Worm (Caenorhabditis elegans) whole organism, L4 larva: ENCODE results near the gene F18E9.1.
A peak's percentile ranks its signal among the peaks of the same experiment; 100 is the strongest.

ENCODE experiments used
- D1046.2 ChIP-seq: fragments of 200-800 bp; sonication (Bioruptor generic); IDR thresholded peaks from 2 replicates; pipeline ENCODE4 v1.3.6; 2022; ENCODE audit warnings: missing genetic modification characterization, missing compliant biosample characterization
- F49E8.2 ChIP-seq: sonication (generic microtip); optimal IDR thresholded peaks from 2 replicates; lab custom pipeline; 2016; ENCODE audit warnings: missing compliant biosample characterization, mild to moderate bottlenecking, missing genetic modification characterization, borderline replicate concordance
- R02D3.7 ChIP-seq: fragments of 150-350 bp; sonication (generic microtip); optimal IDR thresholded peaks from 3 replicates; lab custom pipeline; 2014; ENCODE audit warnings: missing biosample characterization, missing genetic modification characterization
- Y105C5A.15 ChIP-seq: fragments of 200-800 bp; sonication (Bioruptor generic); IDR thresholded peaks from 2 replicates; pipeline ENCODE4 v1.3.6; 2022; ENCODE audit warnings: missing genetic modification characterization, missing compliant biosample characterization
- Y48G9A.11 ChIP-seq: fragments of 200-800 bp; sonication (Bioruptor generic); IDR thresholded peaks from 2 replicates; pipeline ENCODE4 v1.3.6; 2022; ENCODE audit warnings: missing genetic modification reagents, missing genetic modification characterization, missing compliant biosample characterization
- Y5F2A.4 ChIP-seq: fragments of 200-800 bp; sonication (Bioruptor generic); optimal IDR thresholded peaks from 2 replicates; lab custom pipeline; 2018; ENCODE audit warnings: mild to moderate bottlenecking, missing genetic modification characterization, missing compliant biosample characterization
- aly-2 ChIP-seq: sonication (generic microtip); optimal IDR thresholded peaks from 2 replicates; lab custom pipeline; 2018; ENCODE audit warnings: missing biosample characterization, missing genetic modification characterization
- arid-1 ChIP-seq: fragments of 200-800 bp; sonication (Bioruptor generic); conservative IDR thresholded peaks from 2 replicates; pipeline ENCODE4 v1.3.6; 2022; ENCODE audit warnings: missing genetic modification reagents, missing genetic modification characterization, missing compliant biosample characterization
- ceh-32 ChIP-seq: sonication (generic microtip); optimal IDR thresholded peaks from 2 replicates; lab custom pipeline; 2016; ENCODE audit warnings: mild to moderate bottlenecking, missing genetic modification characterization, missing compliant biosample characterization; ENCODE audit not compliant: poor library complexity
- ceh-44 ChIP-seq: fragments of 200-800 bp; sonication (Bioruptor generic); IDR thresholded peaks from 2 replicates; pipeline ENCODE4 v1.3.6; 2022; ENCODE audit warnings: missing genetic modification reagents, missing genetic modification characterization, missing compliant biosample characterization
- ceh-82 ChIP-seq: sonication (generic microtip); optimal IDR thresholded peaks from 2 replicates; lab custom pipeline; 2017; ENCODE audit warnings: missing biosample characterization, missing genetic modification characterization
- dmd-8 ChIP-seq: fragments of 200-800 bp; sonication (Bioruptor generic); IDR thresholded peaks from 2 replicates; pipeline ENCODE4 v1.3.6; 2022; ENCODE audit warnings: missing genetic modification characterization, missing compliant biosample characterization
- dpl-1 ChIP-seq: fragments of 150-350 bp; optimal IDR thresholded peaks from 2 replicates; lab custom pipeline; 2014; ENCODE audit warnings: missing biosample characterization, missing genetic modification reagents, missing genetic modification characterization
- duxl-1 ChIP-seq: sonication (generic microtip); optimal IDR thresholded peaks from 2 replicates; lab custom pipeline; 2016; ENCODE audit warnings: mild to moderate bottlenecking, missing genetic modification characterization, moderate library complexity, missing compliant biosample characterization; ENCODE audit not compliant: poor library complexity
- egl-27 ChIP-seq: sonication (generic microtip); optimal IDR thresholded peaks from 3 replicates; lab custom pipeline; 2017; ENCODE audit warnings: missing biosample characterization, missing genetic modification reagents, missing genetic modification characterization
- egl-43 ChIP-seq: fragments of 200-800 bp; sonication (Bioruptor generic); IDR thresholded peaks from 2 replicates; pipeline ENCODE4 v1.3.6; 2022; ENCODE audit warnings: missing genetic modification reagents, missing genetic modification characterization, missing compliant biosample characterization
- fkh-10 ChIP-seq: fragments of 150-350 bp; optimal IDR thresholded peaks from 2 replicates; lab custom pipeline; 2014; ENCODE audit warnings: missing biosample characterization, missing genetic modification reagents, missing genetic modification characterization
- fos-1 ChIP-seq: fragments of 150-350 bp; optimal IDR thresholded peaks from 2 replicates; lab custom pipeline; 2014; ENCODE audit warnings: missing biosample characterization, missing genetic modification characterization
- hlh-30 ChIP-seq: sonication (generic microtip); optimal IDR thresholded peaks from 2 replicates; lab custom pipeline; 2017; ENCODE audit warnings: antibody characterized with exemption, mild to moderate bottlenecking, missing genetic modification characterization, missing compliant biosample characterization; ENCODE audit not compliant: insufficient read depth
- lim-7 ChIP-seq: fragments of 200-800 bp; sonication (Bioruptor generic); IDR thresholded peaks from 2 replicates; pipeline ENCODE4 v1.3.6; 2022; ENCODE audit warnings: missing genetic modification characterization, missing compliant biosample characterization
- lin-13 ChIP-seq: fragments of 150-350 bp; optimal IDR thresholded peaks from 2 replicates; lab custom pipeline; 2014; ENCODE audit warnings: missing biosample characterization, missing genetic modification reagents, missing genetic modification characterization
- lin-38 ChIP-seq: fragments of 200-800 bp; sonication (Bioruptor generic); IDR thresholded peaks from 2 replicates; pipeline ENCODE4 v1.3.6; 2022; ENCODE audit warnings: missing genetic modification reagents, missing genetic modification characterization, missing compliant biosample characterization
- lin-39 ChIP-seq: fragments of 150-350 bp; optimal IDR thresholded peaks from 2 replicates; lab custom pipeline; 2014; ENCODE audit warnings: missing biosample characterization, missing genetic modification reagents, missing genetic modification characterization
- lir-3 ChIP-seq: sonication (generic microtip); optimal IDR thresholded peaks from 2 replicates; lab custom pipeline; 2016; ENCODE audit warnings: mild to moderate bottlenecking, missing genetic modification characterization, missing compliant biosample characterization
- lsy-2 ChIP-seq, 2 experiments: fragments of 150-350 bp in 1 of 2; sonication (generic microtip) in 1 of 2; optimal IDR thresholded peaks; 2 replicates each; lab custom pipeline; 2014 to 2017; ENCODE audit warnings: missing biosample characterization in 2 of 2, missing genetic modification characterization in 2 of 2
- madf-5 ChIP-seq, 2 experiments: fragments of 200-800 bp; sonication (Bioruptor generic); IDR thresholded peaks; 2 replicates each; pipeline ENCODE4 v1.3.6; 2022; ENCODE audit warnings: missing compliant biosample characterization in 2 of 2, missing genetic modification characterization in 2 of 2
- mdt-29 ChIP-seq: fragments of 200-800 bp; sonication (Bioruptor generic); IDR thresholded peaks from 2 replicates; pipeline ENCODE4 v1.3.6; 2022; ENCODE audit warnings: missing genetic modification reagents, missing genetic modification characterization, missing compliant biosample characterization
- mes-2 ChIP-seq: sonication (generic microtip); optimal IDR thresholded peaks from 2 replicates; lab custom pipeline; 2016; ENCODE audit warnings: missing genotype, mild to moderate bottlenecking, missing genetic modification characterization, missing compliant biosample characterization; ENCODE audit not compliant: poor library complexity, severe bottlenecking
- mxl-2 ChIP-seq: fragments of 200-800 bp; sonication (Bioruptor generic); conservative IDR thresholded peaks from 2 replicates; pipeline ENCODE4 v1.3.6; 2022; ENCODE audit warnings: missing genetic modification reagents, missing genetic modification characterization, missing compliant biosample characterization
- mxl-3 ChIP-seq: fragments of 200-800 bp; sonication (Bioruptor generic); optimal IDR thresholded peaks from 2 replicates; lab custom pipeline; 2018; ENCODE audit warnings: mild to moderate bottlenecking, missing genetic modification characterization, missing compliant biosample characterization
- nhr-10 ChIP-seq: fragments of 150-350 bp; optimal IDR thresholded peaks from 2 replicates; lab custom pipeline; 2014; ENCODE audit warnings: missing biosample characterization, missing genetic modification characterization
- nhr-11 ChIP-seq: fragments of 150-350 bp; optimal IDR thresholded peaks from 2 replicates; lab custom pipeline; 2014; ENCODE audit warnings: missing biosample characterization, missing genetic modification characterization
- nhr-237 ChIP-seq: sonication (generic microtip); optimal IDR thresholded peaks from 2 replicates; lab custom pipeline; 2017; ENCODE audit warnings: missing biosample characterization, missing genetic modification characterization
- nhr-41 ChIP-seq: fragments of 200-800 bp; sonication (Bioruptor generic); IDR thresholded peaks from 2 replicates; pipeline ENCODE4 v1.3.6; 2022; ENCODE audit warnings: missing genetic modification reagents, missing genetic modification characterization, missing compliant biosample characterization
- nhr-6 ChIP-seq: fragments of 150-350 bp; optimal IDR thresholded peaks from 2 replicates; lab custom pipeline; 2014; ENCODE audit warnings: missing biosample characterization, missing genetic modification characterization
- nhr-77 ChIP-seq: fragments of 150-350 bp; optimal IDR thresholded peaks from 2 replicates; lab custom pipeline; 2014; ENCODE audit warnings: missing biosample characterization, missing genetic modification characterization
- pha-4 ChIP-seq, 2 experiments: fragments of 150-350 bp in 1 of 2; fragments of 200-800 bp in 1 of 2; sonication (Bioruptor generic) in 1 of 2; IDR thresholded peaks in 1 of 2; optimal IDR thresholded peaks in 1 of 2; 2 replicates each; pipeline versions ENCODE4 v1.3.6 to Lab custom; 2014 to 2022; ENCODE audit warnings: missing genetic modification characterization in 2 of 2, missing genetic modification reagents in 2 of 2, missing biosample characterization in 1 of 2, missing compliant biosample characterization in 1 of 2
- pqm-1 ChIP-seq: sonication (generic microtip); optimal IDR thresholded peaks from 2 replicates; lab custom pipeline; 2017; ENCODE audit warnings: missing biosample characterization, missing genetic modification characterization
- saeg-2 ChIP-seq: fragments of 200-800 bp; sonication (Bioruptor generic); IDR thresholded peaks from 2 replicates; pipeline ENCODE4 v1.3.6; 2022; ENCODE audit warnings: missing genetic modification reagents, missing genetic modification characterization, missing compliant biosample characterization
- sdz-12 ChIP-seq: fragments of 200-800 bp; sonication (Bioruptor generic); optimal IDR thresholded peaks from 2 replicates; lab custom pipeline; 2018; ENCODE audit warnings: mild to moderate bottlenecking, missing genetic modification characterization, missing compliant biosample characterization
- skn-1 ChIP-seq: fragments of 150-350 bp; optimal IDR thresholded peaks from 2 replicates; lab custom pipeline; 2014; ENCODE audit warnings: missing biosample characterization, missing genetic modification characterization
- snpc-1.2 ChIP-seq: fragments of 200-800 bp; sonication (Bioruptor generic); IDR thresholded peaks from 2 replicates; pipeline ENCODE4 v1.3.6; 2022; ENCODE audit warnings: missing genetic modification reagents, missing genetic modification characterization, missing compliant biosample characterization
- snpc-4 ChIP-seq: fragments of 150-350 bp; optimal IDR thresholded peaks from 2 replicates; lab custom pipeline; 2014; ENCODE audit warnings: missing biosample characterization, missing genetic modification characterization
- tag-97 ChIP-seq: fragments of 200-800 bp; sonication (Bioruptor generic); IDR thresholded peaks from 2 replicates; pipeline ENCODE4 v1.3.6; 2022; ENCODE audit warnings: missing genetic modification characterization, missing compliant biosample characterization
- tra-1 ChIP-seq: fragments of 200-800 bp; sonication (Bioruptor generic); IDR thresholded peaks from 2 replicates; pipeline ENCODE4 v1.3.6; 2022; ENCODE audit warnings: missing genetic modification reagents, missing genetic modification characterization, missing compliant biosample characterization
- unc-39 ChIP-seq: sonication (generic microtip); optimal IDR thresholded peaks from 2 replicates; lab custom pipeline; 2017; ENCODE audit warnings: missing biosample characterization, missing genetic modification characterization
- vab-7 ChIP-seq: fragments of 200-800 bp; sonication (Bioruptor generic); IDR thresholded peaks from 2 replicates; pipeline ENCODE4 v1.3.6; 2022; ENCODE audit warnings: missing genetic modification reagents, missing genetic modification characterization, missing compliant biosample characterization
- zag-1 ChIP-seq: fragments of 150-350 bp; optimal IDR thresholded peaks from 2 replicates; lab custom pipeline; 2014; ENCODE audit warnings: missing biosample characterization, missing genetic modification characterization
- ztf-7 ChIP-seq: fragments of 150-350 bp; optimal IDR thresholded peaks from 2 replicates; lab custom pipeline; 2014; ENCODE audit warnings: missing biosample characterization, missing genetic modification characterization

The F18E9.1 gene

DNA sequence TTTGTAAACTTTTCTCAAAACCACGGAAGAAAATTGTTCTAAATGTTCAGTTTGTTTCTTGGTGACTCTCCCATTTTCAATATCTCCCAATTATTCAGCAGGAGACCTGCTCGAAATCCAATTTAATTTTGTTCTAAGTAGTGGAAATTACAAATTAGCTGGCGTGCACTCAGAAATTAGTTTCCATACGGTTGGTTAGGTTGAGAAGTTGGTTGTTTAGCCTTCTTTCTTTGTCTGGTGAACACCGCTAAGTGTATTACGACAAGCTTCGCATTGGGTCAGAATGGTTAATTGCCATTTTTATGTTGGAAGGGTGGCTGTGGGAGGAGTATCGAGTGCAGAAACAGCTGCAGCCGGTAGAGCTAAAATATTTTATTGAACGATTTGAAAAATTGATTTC lies 47.2 kb downstream of the F18E9.1 start:
- TF ChIP-seq vab-7 (GFP tag; lab: Robert Waterston, UW) (0 out of 2 replicates have a peak, but pooled peaks have one; percentile 8), nhr-11 (tag; lab: Kevin White, UChicago) (no peak)
- TF ChIP-seq, all 104 proteins: peak for 1

DNA sequence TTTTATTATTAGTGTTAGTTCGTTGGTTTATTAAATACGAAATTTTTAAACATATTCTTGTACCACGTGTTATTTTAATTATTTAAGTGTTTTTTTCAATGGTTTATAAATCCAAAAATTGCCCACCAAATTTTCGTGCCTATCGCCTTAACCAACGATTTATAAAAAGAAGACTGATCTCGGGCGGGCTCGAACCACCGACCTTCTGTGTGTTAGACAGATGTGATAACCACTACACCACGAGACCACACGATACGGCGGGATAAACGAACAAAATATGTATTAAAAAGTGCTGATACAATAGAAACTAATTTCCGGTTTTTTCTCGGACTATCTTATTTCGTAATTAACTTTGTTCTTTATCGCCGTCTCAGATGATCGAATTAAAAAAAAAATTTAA lies 49.2 kb downstream of the F18E9.1 start:
- TF ChIP-seq sdz-12 (GFP tag; lab: Kevin White, UChicago) (no peak), pqm-1 (tag; lab: Kevin White, UChicago) (no peak), egl-43 (GFP tag; lab: Robert Waterston, UW) (peak; percentile 89), lin-39 (tag; lab: Kevin White, UChicago) (no peak), Y5F2A.4 (GFP tag; lab: Kevin White, UChicago) (peak; percentile 10), unc-39 (tag; lab: Kevin White, UChicago) (no peak), nhr-6 (tag; lab: Kevin White, UChicago) (no peak), D1046.2 (GFP tag; lab: Robert Waterston, UW) (no peak), madf-5 (GFP tag; IDR thresholded peaks at IDR 0.05; lab: Robert Waterston, UW) (0 out of 4 replicates have a peak, but pooled peaks of 1 of the 2 experiments have one; percentile 27), F49E8.2 (tag; lab: Kevin White, UChicago) (peak; percentile 37), nhr-11 (tag; lab: Kevin White, UChicago) (no peak), ceh-44 (GFP tag; lab: Robert Waterston, UW) (peak; percentile 82), lim-7 (peak; percentile 87), Y48G9A.11 (GFP tag; lab: Robert Waterston, UW) (peak; percentile 65), pha-4 (GFP tag; IDR thresholded peaks at IDR 0.05; lab: Robert Waterston, UW) (peak; percentile 87), pha-4 (tag; optimal IDR thresholded peaks at IDR 0.05; lab: Kevin White, UChicago) (no peak), fos-1 (tag; lab: Kevin White, UChicago) (no peak), hlh-30 (tag; lab: Kevin White, UChicago) (peak; percentile 62), arid-1 (GFP tag; lab: Robert Waterston, UW) (peak; percentile 54), mes-2 (tag; lab: Kevin White, UChicago) (no peak), tag-97 (GFP tag; lab: Robert Waterston, UW) (no peak), mxl-2 (GFP tag; lab: Robert Waterston, UW) (no peak), dmd-8 (GFP tag; lab: Robert Waterston, UW) (peak; percentile 51; the same call in 1 of the 2 replicates), Y105C5A.15 (GFP tag; lab: Robert Waterston, UW) (peak; percentile 54; the same call in 1 of the 2 replicates), mdt-29 (no peak; the same call in 1 of the 2 replicates), nhr-77 (tag; lab: Kevin White, UChicago) (no peak), tra-1 (no peak), mxl-3 (no peak), lir-3 (tag; lab: Kevin White, UChicago) (peak; percentile 66), snpc-1.2 (peak; percentile 80), vab-7 (GFP tag; lab: Robert Waterston, UW) (peak; percentile 76), skn-1 (no peak), zag-1 (tag; lab: Kevin White, UChicago) (no peak), ceh-32 (no peak), aly-2 (tag; lab: Kevin White, UChicago) (no peak), duxl-1 (tag; lab: Kevin White, UChicago) (peak; percentile 55), fkh-10 (no peak), saeg-2 (GFP tag; lab: Robert Waterston, UW) (0 out of 2 replicates have a peak, but pooled peaks have one; percentile 36), nhr-41 (GFP tag; lab: Robert Waterston, UW) (0 out of 2 replicates have a peak, but pooled peaks have one; percentile 42), lin-13 (peak; percentile 9), dpl-1 (GFP tag; lab: Kevin White, UChicago) (no peak), egl-27 (no peak), nhr-237 (no peak), snpc-4 (tag; lab: Kevin White, UChicago) (no peak), R02D3.7 (tag; lab: Kevin White, UChicago) (no peak), ceh-82 (tag; lab: Kevin White, UChicago) (no peak), lsy-2 (tag; optimal IDR thresholded peaks at IDR 0.05; lab: Kevin White, UChicago) (no peak), ztf-7 (tag; lab: Kevin White, UChicago) (no peak), lin-38 (no peak), nhr-10 (tag; lab: Kevin White, UChicago) (no peak)
